Comparison of ENCODE assay signal across 5 fruit fly cellular contexts in genomic region chr2L:9166399-9166980, dm6.
A peak's percentile ranks its signal among the peaks of the same experiment; 100 is the strongest.
TF ChIP-seq lines count a peak whose summit lies in the region.

TSS of gene CG9586 (minus strand) at chr2L:9166514.
TSS of gene tai (plus strand) at chr2L:9166778.

- peak; percentile 7 for TF ChIP-seq CTCF in whole organism, embryonic (GFP tag; optimal IDR thresholded peaks at IDR 0.05; lab: Kevin White, UChicago)

TF ChIP-seq in whole organism, adult, 20 proteins besides CTCF, POLR2A, EP300 and RAD21 (continues in another document):
- TF ChIP-seq ovo (GFP tag; optimal IDR thresholded peaks at IDR 0.05; lab: Kevin White, UChicago): peak; percentile 74
- peak; percentile 87 for TF ChIP-seq Crg-1 (GFP tag; optimal IDR thresholded peaks at IDR 0.05; lab: Kevin White, UChicago)
- TF ChIP-seq Clk (GFP tag; optimal IDR thresholded peaks at IDR 0.05; lab: Kevin White, UChicago): peak; percentile 77
- peak; percentile 78 for TF ChIP-seq pad (GFP tag; optimal IDR thresholded peaks at IDR 0.05; lab: Kevin White, UChicago)
- TF ChIP-seq cic (GFP tag; optimal IDR thresholded peaks at IDR 0.05; lab: Kevin White, UChicago): peak; percentile 75
- TF ChIP-seq CG33017 (tag; optimal IDR thresholded peaks at IDR 0.05; lab: Kevin White, UChicago): peak; percentile 86
- no peak for TF ChIP-seq Hr96 (GFP tag; optimal IDR thresholded peaks at IDR 0.05; lab: Kevin White, UChicago)
- peak; percentile 87 for TF ChIP-seq CG11617 (GFP tag; optimal IDR thresholded peaks at IDR 0.05; lab: Kevin White, UChicago)
- TF ChIP-seq CG7045 (GFP tag; optimal IDR thresholded peaks at IDR 0.05; lab: Kevin White, UChicago): peak; percentile 82
- peak; percentile 67 for TF ChIP-seq CG5204 (GFP tag; optimal IDR thresholded peaks at IDR 0.05; lab: Kevin White, UChicago)
- TF ChIP-seq CG12768 (GFP tag; optimal IDR thresholded peaks at IDR 0.05; lab: Kevin White, UChicago): peak; percentile 80
- peak; percentile 66 for TF ChIP-seq toe (GFP tag; optimal IDR thresholded peaks at IDR 0.05; lab: Kevin White, UChicago)
- TF ChIP-seq kay (GFP tag; lab: Kevin White, UChicago; ENCODE audit: borderline replicate concordance): peak; percentile 59
- peak; percentile 89 for TF ChIP-seq CG7101 (tag; optimal IDR thresholded peaks at IDR 0.05; lab: Kevin White, UChicago)
- peak; percentile 90 for TF ChIP-seq bab1 (GFP tag; optimal IDR thresholded peaks at IDR 0.05; lab: Kevin White, UChicago)
- TF ChIP-seq CG14711 (tag; optimal IDR thresholded peaks at IDR 0.05; lab: Kevin White, UChicago): peak; percentile 94
- peak; percentile 77 for TF ChIP-seq CG1620 (GFP tag; optimal IDR thresholded peaks at IDR 0.05; lab: Kevin White, UChicago)
- TF ChIP-seq Mnt (GFP tag; optimal IDR thresholded peaks at IDR 0.05; lab: Kevin White, UChicago): peak; percentile 90

TF ChIP-seq in whole organism, embryonic, 481 proteins besides CTCF, POLR2A, EP300 and RAD21 (continues in another document):
- 0 out of 2 replicates have a peak, but pooled peaks have one; percentile 49 for TF ChIP-seq CG4730 (GFP tag; IDR thresholded peaks at IDR 0.05; lab: Robert Waterston, UW)
- TF ChIP-seq so (GFP tag; IDR thresholded peaks at IDR 0.05; lab: Robert Waterston, UW): peak; percentile 44; the same call in 1 of the 3 replicates
- TF ChIP-seq CG9215 (GFP tag; IDR thresholded peaks at IDR 0.05; lab: Robert Waterston, UW): peak; percentile 97
- TF ChIP-seq Ets65A (GFP tag; lab: Kevin White, UChicago): peak; percentile 93
- no peak for TF ChIP-seq CG16779 (GFP tag; IDR thresholded peaks at IDR 0.05; lab: Robert Waterston, UW)
- no peak for TF ChIP-seq br (optimal IDR thresholded peaks at IDR 0.05; lab: Kevin White, UChicago)
- TF ChIP-seq Lim3 (GFP tag; IDR thresholded peaks at IDR 0.05; lab: Robert Waterston, UW): no peak
- peak; percentile 54 for TF ChIP-seq Bdp1 (GFP tag; optimal IDR thresholded peaks at IDR 0.05; lab: Kevin White, UChicago)
- peak; percentile 88 for TF ChIP-seq Ptx1 (GFP tag; IDR thresholded peaks at IDR 0.05; lab: Robert Waterston, UW)
- peak; percentile 90 for TF ChIP-seq CG15696 (tag; optimal IDR thresholded peaks at IDR 0.05; lab: Kevin White, UChicago)
- peak in 1 of 2 experiments; percentile 47 for TF ChIP-seq Eip74EF (GFP tag; optimal IDR thresholded peaks at IDR 0.05; lab: Kevin White, UChicago)
- peak; percentile 74 for TF ChIP-seq Ssrp (tag; optimal IDR thresholded peaks at IDR 0.05; lab: Kevin White, UChicago)
- TF ChIP-seq repo (GFP tag; optimal IDR thresholded peaks at IDR 0.05; lab: Kevin White, UChicago): no peak
- TF ChIP-seq Dref (GFP tag; IDR thresholded peaks at IDR 0.05; lab: Robert Waterston, UW): no peak
- TF ChIP-seq PHDP (tag; optimal IDR thresholded peaks at IDR 0.05; lab: Kevin White, UChicago): peak; percentile 88
- no peak for TF ChIP-seq Nf-YA (GFP tag; IDR thresholded peaks at IDR 0.05; lab: Robert Waterston, UW)
- no peak for TF ChIP-seq sc (optimal IDR thresholded peaks at IDR 0.05; lab: Kevin White, UChicago)
- peak; percentile 73 for TF ChIP-seq sc (GFP tag; optimal IDR thresholded peaks at IDR 0.05; lab: Kevin White, UChicago)
- no peak for TF ChIP-seq CG14860 (GFP tag; IDR thresholded peaks at IDR 0.05; lab: Robert Waterston, UW; ENCODE audit: partially characterized antibody)

TF ChIP-seq in whole organism, prepupa, 60 proteins besides CTCF, POLR2A, EP300 and RAD21 (continues in another document):
- TF ChIP-seq Sox15 (GFP tag; optimal IDR thresholded peaks at IDR 0.05; lab: Kevin White, UChicago) (peak; percentile 55), Eip93F (GFP tag; optimal IDR thresholded peaks at IDR 0.05; lab: Kevin White, UChicago) (peak; percentile 81), pdm3 (GFP tag; optimal IDR thresholded peaks at IDR 0.05; lab: Kevin White, UChicago) (peak; percentile 55), Hr39 (GFP tag; optimal IDR thresholded peaks at IDR 0.05; lab: Kevin White, UChicago) (peak; percentile 41), Hr4 (GFP tag; optimal IDR thresholded peaks at IDR 0.05; lab: Kevin White, UChicago) (peak; percentile 39), Ets21C (GFP tag; optimal IDR thresholded peaks at IDR 0.05; lab: Kevin White, UChicago) (peak; percentile 35), esn (GFP tag; optimal IDR thresholded peaks at IDR 0.05; lab: Kevin White, UChicago) (peak; percentile 71), CG8319 (GFP tag; optimal IDR thresholded peaks at IDR 0.05; lab: Kevin White, UChicago) (peak; percentile 65), CG6854 (GFP tag; optimal IDR thresholded peaks at IDR 0.05; lab: Kevin White, UChicago) (no peak), svp (GFP tag; lab: Kevin White, UChicago) (peak; percentile 80), Eip75B (GFP tag; optimal IDR thresholded peaks at IDR 0.05; lab: Kevin White, UChicago) (peak; percentile 56), Sox14 (GFP tag; optimal IDR thresholded peaks at IDR 0.05; lab: Kevin White, UChicago) (peak; percentile 42), dac (GFP tag; optimal IDR thresholded peaks at IDR 0.05; lab: Kevin White, UChicago) (no peak), CG6808 (GFP tag; optimal IDR thresholded peaks at IDR 0.05; lab: Kevin White, UChicago) (peak; percentile 48), CG10631 (GFP tag; optimal IDR thresholded peaks at IDR 0.05; lab: Kevin White, UChicago) (peak; percentile 86), CG7368 (GFP tag; optimal IDR thresholded peaks at IDR 0.05; lab: Kevin White, UChicago) (peak; percentile 27), lz (GFP tag; optimal IDR thresholded peaks at IDR 0.05; lab: Kevin White, UChicago) (peak; percentile 26), eg (GFP tag; IDR thresholded peaks at IDR 0.05; lab: Robert Waterston, UW) (peak; percentile 83), Met (GFP tag; optimal IDR thresholded peaks at IDR 0.05; lab: Kevin White, UChicago) (peak; percentile 66), CG8632 (GFP tag; optimal IDR thresholded peaks at IDR 0.05; lab: Kevin White, UChicago) (peak; percentile 73)

TF ChIP-seq in whole organism, pupa, 21 proteins besides CTCF, POLR2A, EP300 and RAD21 (continues in another document):
- TF ChIP-seq CG8301 (tag; optimal IDR thresholded peaks at IDR 0.05; lab: Kevin White, UChicago) (peak; percentile 51), Ets98B (GFP tag; IDR thresholded peaks at IDR 0.05; lab: Robert Waterston, UW) (peak; percentile 74), CG13204 (GFP tag; optimal IDR thresholded peaks at IDR 0.05; lab: Kevin White, UChicago) (no peak), CG34367 (tag; optimal IDR thresholded peaks at IDR 0.05; lab: Kevin White, UChicago) (peak; percentile 62), Snoo (tag; optimal IDR thresholded peaks at IDR 0.05; lab: Kevin White, UChicago) (peak; percentile 22), Pif1B (GFP tag; optimal IDR thresholded peaks at IDR 0.05; lab: Kevin White, UChicago) (peak; percentile 69), rn (GFP tag; IDR thresholded peaks at IDR 0.05; lab: Robert Waterston, UW) (peak; percentile 34; the same call in 1 of the 2 replicates), CG14655 (GFP tag; optimal IDR thresholded peaks at IDR 0.05; lab: Kevin White, UChicago) (peak; percentile 75), fd96Ca (GFP tag; IDR thresholded peaks at IDR 0.05; lab: Robert Waterston, UW) (peak; percentile 57; the same call in 2 of the 3 replicates), EcR (GFP tag; optimal IDR thresholded peaks at IDR 0.05; lab: Kevin White, UChicago) (no peak), CG10348 (GFP tag; IDR thresholded peaks at IDR 0.05; lab: Robert Waterston, UW) (no peak), CG17806 (tag; optimal IDR thresholded peaks at IDR 0.05; lab: Kevin White, UChicago) (peak; percentile 71), CG32121 (GFP tag; IDR thresholded peaks at IDR 0.05; lab: Robert Waterston, UW) (peak; percentile 75), CG4496 (GFP tag; IDR thresholded peaks at IDR 0.05; lab: Robert Waterston, UW) (peak; percentile 68; the same call in 1 of the 3 replicates), gl (tag; optimal IDR thresholded peaks at IDR 0.05; lab: Kevin White, UChicago) (no peak), CG9948 (tag; optimal IDR thresholded peaks at IDR 0.05; lab: Kevin White, UChicago) (peak; percentile 50), CG12605 (GFP tag; IDR thresholded peaks at IDR 0.05; lab: Robert Waterston, UW) (no peak), CG8159 (tag; optimal IDR thresholded peaks at IDR 0.05; lab: Kevin White, UChicago) (peak; percentile 58), CG15710 (tag; optimal IDR thresholded peaks at IDR 0.05; lab: Kevin White, UChicago) (peak; percentile 68), D1 (tag; optimal IDR thresholded peaks at IDR 0.05; lab: Kevin White, UChicago) (peak; percentile 36)

TF ChIP-seq in whole organism, wandering third instar larva, 38 proteins besides CTCF, POLR2A, EP300 and RAD21 (continues in another document):
- TF ChIP-seq h (GFP tag; optimal IDR thresholded peaks at IDR 0.05; lab: Kevin White, UChicago) (peak; percentile 77), lola (GFP tag; optimal IDR thresholded peaks at IDR 0.05; lab: Kevin White, UChicago) (no peak), Mio (GFP tag; optimal IDR thresholded peaks at IDR 0.05; lab: Kevin White, UChicago) (no peak), Rel (GFP tag; optimal IDR thresholded peaks at IDR 0.05; lab: Kevin White, UChicago) (peak; percentile 64), Rel (tag; optimal IDR thresholded peaks at IDR 0.05; lab: Kevin White, UChicago) (peak; percentile 52), sv (GFP tag; optimal IDR thresholded peaks at IDR 0.05; lab: Kevin White, UChicago) (peak; percentile 86), dmrt93B (GFP tag; optimal IDR thresholded peaks at IDR 0.05; lab: Kevin White, UChicago) (peak; percentile 35), Hr78 (GFP tag; optimal IDR thresholded peaks at IDR 0.05; lab: Kevin White, UChicago) (no peak), psq (GFP tag; optimal IDR thresholded peaks at IDR 0.05; lab: Kevin White, UChicago) (peak; percentile 78), woc (GFP tag; optimal IDR thresholded peaks at IDR 0.05; lab: Kevin White, UChicago) (peak; percentile 13), ey (GFP tag; optimal IDR thresholded peaks at IDR 0.05; lab: Kevin White, UChicago) (peak; percentile 49), HLH106 (tag; optimal IDR thresholded peaks at IDR 0.05; lab: Kevin White, UChicago) (peak; percentile 83), sage (GFP tag; optimal IDR thresholded peaks at IDR 0.05; lab: Kevin White, UChicago) (peak; percentile 83), Sp1 (GFP tag; optimal IDR thresholded peaks at IDR 0.05; lab: Kevin White, UChicago) (peak; percentile 74), N (GFP tag; optimal IDR thresholded peaks at IDR 0.05; lab: Kevin White, UChicago) (no peak), br (GFP tag; optimal IDR thresholded peaks at IDR 0.05; lab: Kevin White, UChicago) (peak; percentile 41), foxo (GFP tag; optimal IDR thresholded peaks at IDR 0.05; lab: Kevin White, UChicago) (peak in 1 of 2 experiments; percentile 89), Hnf4 (GFP tag; optimal IDR thresholded peaks at IDR 0.05; lab: Kevin White, UChicago) (peak; percentile 80), CG9705 (GFP tag; optimal IDR thresholded peaks at IDR 0.05; lab: Kevin White, UChicago) (peak; percentile 57), tai (GFP tag; optimal IDR thresholded peaks at IDR 0.05; lab: Kevin White, UChicago) (peak; percentile 92), OdsH (GFP tag; optimal IDR thresholded peaks at IDR 0.05; lab: Kevin White, UChicago) (peak; percentile 77), Hr83 (GFP tag; optimal IDR thresholded peaks at IDR 0.05; lab: Kevin White, UChicago; ENCODE audit: poor library complexity, severe bottlenecking) (peak; percentile 62), fru (GFP tag; optimal IDR thresholded peaks at IDR 0.05; lab: Kevin White, UChicago) (peak; percentile 68)
